4 fruit fly cellular contexts compared by ENCODE assay signal in the genomic region with DNA sequence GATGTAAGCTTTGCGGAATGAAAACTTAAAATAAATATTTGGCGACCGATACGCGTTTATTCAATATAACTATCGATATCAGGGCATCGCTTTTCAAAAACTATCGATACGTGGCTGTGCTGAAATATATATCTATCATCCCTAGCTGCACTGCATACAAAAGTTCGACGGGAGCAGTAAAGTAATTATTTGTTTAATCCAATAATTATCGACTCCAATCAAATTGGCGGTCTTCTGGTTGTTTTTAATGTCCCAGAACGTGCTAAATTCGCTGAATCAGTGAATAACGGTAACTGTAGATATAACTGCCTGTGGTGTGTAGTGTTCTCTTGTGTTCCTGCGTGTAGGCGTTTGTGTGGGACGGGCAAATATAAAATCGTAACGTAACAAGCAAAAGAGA.
A peak's percentile ranks its signal among the peaks of the same experiment; 100 is the strongest.
TF ChIP-seq lines count a peak whose summit lies in the region.

A gene (plus strand): TSS at position 146 of the 400 bp plus-strand sequence.

- no peak for TF ChIP-seq CTCF in whole organism, embryonic (GFP tag; optimal IDR thresholded peaks at IDR 0.05; lab: Kevin White, UChicago)

TF ChIP-seq in whole organism, adult, 20 proteins besides CTCF, POLR2A, EP300 and RAD21:
- TF ChIP-seq tj (GFP tag; optimal IDR thresholded peaks at IDR 0.05; lab: Kevin White, UChicago) (no peak), Clk (GFP tag; optimal IDR thresholded peaks at IDR 0.05; lab: Kevin White, UChicago) (no peak), CG7045 (GFP tag; optimal IDR thresholded peaks at IDR 0.05; lab: Kevin White, UChicago) (no peak), CG12768 (GFP tag; optimal IDR thresholded peaks at IDR 0.05; lab: Kevin White, UChicago) (no peak), Crg-1 (GFP tag; optimal IDR thresholded peaks at IDR 0.05; lab: Kevin White, UChicago) (peak; percentile 10), CG7101 (tag; optimal IDR thresholded peaks at IDR 0.05; lab: Kevin White, UChicago) (no peak), toe (GFP tag; optimal IDR thresholded peaks at IDR 0.05; lab: Kevin White, UChicago) (no peak), ovo (GFP tag; optimal IDR thresholded peaks at IDR 0.05; lab: Kevin White, UChicago) (peak; percentile 11), CG33017 (tag; optimal IDR thresholded peaks at IDR 0.05; lab: Kevin White, UChicago) (no peak), Hr96 (GFP tag; optimal IDR thresholded peaks at IDR 0.05; lab: Kevin White, UChicago) (no peak), Mnt (GFP tag; optimal IDR thresholded peaks at IDR 0.05; lab: Kevin White, UChicago) (peak; percentile 37), CG11617 (GFP tag; optimal IDR thresholded peaks at IDR 0.05; lab: Kevin White, UChicago) (no peak), bab1 (GFP tag; optimal IDR thresholded peaks at IDR 0.05; lab: Kevin White, UChicago) (peak; percentile 79), CG14711 (tag; optimal IDR thresholded peaks at IDR 0.05; lab: Kevin White, UChicago) (peak; percentile 37), CG1620 (GFP tag; optimal IDR thresholded peaks at IDR 0.05; lab: Kevin White, UChicago) (no peak), cnc (optimal IDR thresholded peaks at IDR 0.05; lab: Kevin White, UChicago) (no peak), cic (GFP tag; optimal IDR thresholded peaks at IDR 0.05; lab: Kevin White, UChicago) (no peak), kay (GFP tag; lab: Kevin White, UChicago; ENCODE audit: borderline replicate concordance) (no peak), pad (GFP tag; optimal IDR thresholded peaks at IDR 0.05; lab: Kevin White, UChicago) (no peak), CG5204 (GFP tag; optimal IDR thresholded peaks at IDR 0.05; lab: Kevin White, UChicago) (no peak)

TF ChIP-seq in whole organism, embryonic, 481 proteins besides CTCF, POLR2A, EP300 and RAD21 (continues in another document):
- TF ChIP-seq Dp (GFP tag; optimal IDR thresholded peaks at IDR 0.05; lab: Kevin White, UChicago): peak; percentile 51
- TF ChIP-seq inv (GFP tag; IDR thresholded peaks at IDR 0.05; lab: Robert Waterston, UW; ENCODE audit: partially characterized antibody): peak; percentile 78
- no peak for TF ChIP-seq CG8290 (GFP tag; optimal IDR thresholded peaks at IDR 0.05; lab: Kevin White, UChicago)
- peak in 1 of 2 experiments; percentile 38 for TF ChIP-seq CG8290 (tag; optimal IDR thresholded peaks at IDR 0.05; lab: Kevin White, UChicago)
- peak; percentile 78 for TF ChIP-seq BEAF-32 (GFP tag; optimal IDR thresholded peaks at IDR 0.05; lab: Kevin White, UChicago)
- peak; percentile 72 for TF ChIP-seq tna (GFP tag; IDR thresholded peaks at IDR 0.05; lab: Robert Waterston, UW; ENCODE audit: partially characterized antibody)
- no peak for TF ChIP-seq HmgZ (tag; optimal IDR thresholded peaks at IDR 0.05; lab: Kevin White, UChicago)
- TF ChIP-seq psq (GFP tag; optimal IDR thresholded peaks at IDR 0.05; lab: Kevin White, UChicago): no peak
- peak; percentile 58 for TF ChIP-seq CG17568 (GFP tag; optimal IDR thresholded peaks at IDR 0.05; lab: Kevin White, UChicago)
- no peak for TF ChIP-seq fd96Cb (tag; optimal IDR thresholded peaks at IDR 0.05; lab: Kevin White, UChicago)
- peak; percentile 94 for TF ChIP-seq chinmo (GFP tag; IDR thresholded peaks at IDR 0.05; lab: Robert Waterston, UW; ENCODE audit: partially characterized antibody)
- TF ChIP-seq CG2129 (GFP tag; IDR thresholded peaks at IDR 0.05; lab: Robert Waterston, UW; ENCODE audit: partially characterized antibody): peak; percentile 65
- peak; percentile 22 for TF ChIP-seq CG2712 (tag; optimal IDR thresholded peaks at IDR 0.05; lab: Kevin White, UChicago)
- peak; percentile 73 for TF ChIP-seq nerfin-2 (GFP tag; IDR thresholded peaks at IDR 0.05; lab: Robert Waterston, UW; ENCODE audit: partially characterized antibody)
- peak; percentile 17; the same call in 1 of the 2 replicates for TF ChIP-seq CG9932 (GFP tag; IDR thresholded peaks at IDR 0.05; lab: Robert Waterston, UW)
- no peak for TF ChIP-seq NFAT (GFP tag; IDR thresholded peaks at IDR 0.05; lab: Robert Waterston, UW)
- TF ChIP-seq CG15514 (GFP tag; optimal IDR thresholded peaks at IDR 0.05; lab: Kevin White, UChicago): peak; percentile 21
- TF ChIP-seq dmrt99B (tag; optimal IDR thresholded peaks at IDR 0.05; lab: Kevin White, UChicago): no peak
- peak in 1 of 2 experiments; percentile 26 for TF ChIP-seq Pdp1 (GFP tag; optimal IDR thresholded peaks at IDR 0.05; lab: Kevin White, UChicago)
- TF ChIP-seq CG14710 (tag; optimal IDR thresholded peaks at IDR 0.05; lab: Kevin White, UChicago): peak; percentile 26
- peak; percentile 79 for TF ChIP-seq ato (GFP tag; IDR thresholded peaks at IDR 0.05; lab: Robert Waterston, UW; ENCODE audit: partially characterized antibody)

TF ChIP-seq in whole organism, prepupa, 60 proteins besides CTCF, POLR2A, EP300 and RAD21 (continues in another document):
- TF ChIP-seq CG15336 (GFP tag; IDR thresholded peaks at IDR 0.05; lab: Robert Waterston, UW) (peak; percentile 34; the same call in 1 of the 2 replicates), CG6163 (GFP tag; IDR thresholded peaks at IDR 0.05; lab: Robert Waterston, UW) (peak; percentile 55; the same call in 1 of the 3 replicates), Sox14 (GFP tag; optimal IDR thresholded peaks at IDR 0.05; lab: Kevin White, UChicago) (peak; percentile 6), OdsH (GFP tag; optimal IDR thresholded peaks at IDR 0.05; lab: Kevin White, UChicago) (no peak), CG3032 (tag; optimal IDR thresholded peaks at IDR 0.05; lab: Kevin White, UChicago) (no peak), esn (GFP tag; optimal IDR thresholded peaks at IDR 0.05; lab: Kevin White, UChicago) (peak; percentile 34), eg (GFP tag; IDR thresholded peaks at IDR 0.05; lab: Robert Waterston, UW) (no peak), dsx (GFP tag; optimal IDR thresholded peaks at IDR 0.05; lab: Kevin White, UChicago; ENCODE audit: poor library complexity, severe bottlenecking) (peak; percentile 3), fkh (GFP tag; optimal IDR thresholded peaks at IDR 0.05; lab: Kevin White, UChicago) (peak; percentile 61), Gug (GFP tag; IDR thresholded peaks at IDR 0.05; lab: Robert Waterston, UW) (no peak), Met (GFP tag; optimal IDR thresholded peaks at IDR 0.05; lab: Kevin White, UChicago) (no peak), CG8119 (GFP tag; IDR thresholded peaks at IDR 0.05; lab: Robert Waterston, UW) (no peak), CG6854 (GFP tag; optimal IDR thresholded peaks at IDR 0.05; lab: Kevin White, UChicago) (peak; percentile 44), acj6 (GFP tag; optimal IDR thresholded peaks at IDR 0.05; lab: Kevin White, UChicago) (no peak), Sox102F (GFP tag; optimal IDR thresholded peaks at IDR 0.05; lab: Kevin White, UChicago) (no peak), CG6792 (GFP tag; optimal IDR thresholded peaks at IDR 0.05; lab: Kevin White, UChicago) (no peak), cyc (GFP tag; optimal IDR thresholded peaks at IDR 0.05; lab: Kevin White, UChicago) (no peak), Lpt (GFP tag; optimal IDR thresholded peaks at IDR 0.05; lab: Kevin White, UChicago) (no peak), CG6808 (GFP tag; optimal IDR thresholded peaks at IDR 0.05; lab: Kevin White, UChicago) (no peak), CG3919 (GFP tag; optimal IDR thresholded peaks at IDR 0.05; lab: Kevin White, UChicago) (no peak), CG32006 (GFP tag; optimal IDR thresholded peaks at IDR 0.05; lab: Kevin White, UChicago) (no peak), Eip93F (GFP tag; optimal IDR thresholded peaks at IDR 0.05; lab: Kevin White, UChicago) (no peak), Eip78C (GFP tag; lab: Kevin White, UChicago) (peak; percentile 77), Ets21C (GFP tag; optimal IDR thresholded peaks at IDR 0.05; lab: Kevin White, UChicago) (no peak), Hr39 (GFP tag; optimal IDR thresholded peaks at IDR 0.05; lab: Kevin White, UChicago) (no peak)

TF ChIP-seq in whole organism, wandering third instar larva, 38 proteins besides CTCF, POLR2A, EP300 and RAD21:
- TF ChIP-seq usp (GFP tag; optimal IDR thresholded peaks at IDR 0.05; lab: Kevin White, UChicago) (no peak), jim (GFP tag; optimal IDR thresholded peaks at IDR 0.05; lab: Kevin White, UChicago) (no peak), rgr (GFP tag; optimal IDR thresholded peaks at IDR 0.05; lab: Kevin White, UChicago) (peak; percentile 22), Rel (GFP tag; optimal IDR thresholded peaks at IDR 0.05; lab: Kevin White, UChicago) (no peak), Rel (tag; optimal IDR thresholded peaks at IDR 0.05; lab: Kevin White, UChicago) (peak; percentile 64), CG32264 (GFP tag; optimal IDR thresholded peaks at IDR 0.05; lab: Kevin White, UChicago) (no peak), Hr83 (GFP tag; optimal IDR thresholded peaks at IDR 0.05; lab: Kevin White, UChicago; ENCODE audit: poor library complexity, severe bottlenecking) (peak; percentile 3), foxo (GFP tag; optimal IDR thresholded peaks at IDR 0.05; lab: Kevin White, UChicago) (no peak), lola (GFP tag; optimal IDR thresholded peaks at IDR 0.05; lab: Kevin White, UChicago) (no peak), woc (GFP tag; optimal IDR thresholded peaks at IDR 0.05; lab: Kevin White, UChicago) (no peak), Jra (GFP tag; optimal IDR thresholded peaks at IDR 0.05; lab: Kevin White, UChicago) (peak; percentile 18), fru (GFP tag; optimal IDR thresholded peaks at IDR 0.05; lab: Kevin White, UChicago) (peak; percentile 3), dsf (GFP tag; optimal IDR thresholded peaks at IDR 0.05; lab: Kevin White, UChicago; ENCODE audit: borderline replicate concordance) (no peak)
